Worm (Caenorhabditis elegans) whole organism, L3 larva: ENCODE measurements around the gene ZK632.4.

Experiments
- R02D3.7 ChIP-seq: fragments of 150-350 bp; optimal IDR thresholded peaks from 2 replicates; lab custom pipeline; 2014; ENCODE audit warnings: missing biosample characterization, missing genetic modification characterization
- ZK546.5 ChIP-seq: sonication (generic microtip); optimal IDR thresholded peaks from 2 replicates; lab custom pipeline; 2017; ENCODE audit warnings: missing biosample characterization, missing genetic modification characterization
- aly-2 ChIP-seq: fragments of 150-350 bp; optimal IDR thresholded peaks from 2 replicates; lab custom pipeline; 2014; ENCODE audit warnings: missing biosample characterization, missing genetic modification characterization
- ama-1 ChIP-seq: fragments of 150-350 bp; optimal IDR thresholded peaks from 2 replicates; lab custom pipeline; 2018
- ceh-16 ChIP-seq: sonication (generic microtip); optimal IDR thresholded peaks from 2 replicates; lab custom pipeline; 2017; ENCODE audit warnings: missing biosample characterization, missing genetic modification characterization
- ceh-28 ChIP-seq: fragments of 150-350 bp; optimal IDR thresholded peaks from 2 replicates; lab custom pipeline; 2014; ENCODE audit warnings: missing biosample characterization, missing genetic modification reagents, missing genetic modification characterization
- ceh-9 ChIP-seq: sonication (generic microtip); optimal IDR thresholded peaks from 2 replicates; lab custom pipeline; 2018; ENCODE audit warnings: missing biosample characterization, missing genetic modification characterization
- egl-27 ChIP-seq: sonication (generic microtip); optimal IDR thresholded peaks from 4 replicates; lab custom pipeline; 2017; ENCODE audit warnings: missing biosample characterization, missing genetic modification reagents, missing genetic modification characterization
- egl-5 ChIP-seq: fragments of 150-350 bp; optimal IDR thresholded peaks from 2 replicates; lab custom pipeline; 2017; ENCODE audit warnings: missing biosample characterization, missing genetic modification reagents, missing genetic modification characterization, inconsistent platforms
- elt-1 ChIP-seq: fragments of 150-350 bp; optimal IDR thresholded peaks from 2 replicates; lab custom pipeline; 2014; ENCODE audit warnings: missing biosample characterization, missing genetic modification characterization
- elt-2 ChIP-seq: sonication (generic microtip); optimal IDR thresholded peaks from 2 replicates; lab custom pipeline; 2016; ENCODE audit warnings: missing genetic modification reagents, mild to moderate bottlenecking, missing genetic modification characterization, missing compliant biosample characterization
- elt-3 ChIP-seq, 3 experiments: fragments of 150-350 bp in 1 of 3; sonication (generic microtip) in 2 of 3; optimal IDR thresholded peaks; 2 replicates in 2 of 3; 4 replicates in 1 of 3; lab custom pipeline; 2014 to 2017; ENCODE audit warnings: missing biosample characterization in 3 of 3, missing genetic modification characterization in 3 of 3
- eor-1 ChIP-seq, 2 experiments: fragments of 150-350 bp; optimal IDR thresholded peaks; 2 replicates each; lab custom pipeline; 2014 to 2018; ENCODE audit warnings: missing biosample characterization in 2 of 2, missing genetic modification characterization in 2 of 2
- fkh-2 ChIP-seq: fragments of 150-350 bp; optimal IDR thresholded peaks from 2 replicates; lab custom pipeline; 2014; ENCODE audit warnings: missing biosample characterization, missing genetic modification reagents, missing genetic modification characterization
- fos-1 ChIP-seq: fragments of 150-350 bp; optimal IDR thresholded peaks from 2 replicates; lab custom pipeline; 2014; ENCODE audit warnings: missing biosample characterization, missing genetic modification characterization
- hmg-11 ChIP-seq: sonication (generic microtip); optimal IDR thresholded peaks from 2 replicates; lab custom pipeline; 2016; ENCODE audit warnings: missing genetic modification characterization, missing compliant biosample characterization
- jun-1 ChIP-seq: fragments of 150-350 bp; optimal IDR thresholded peaks from 2 replicates; lab custom pipeline; 2014; ENCODE audit warnings: missing biosample characterization, missing genetic modification reagents, missing genetic modification characterization
- lin-15B ChIP-seq: fragments of 150-350 bp; optimal IDR thresholded peaks from 2 replicates; lab custom pipeline; 2014; ENCODE audit warnings: missing biosample characterization, missing genetic modification characterization
- lin-39 ChIP-seq: fragments of 150-350 bp; optimal IDR thresholded peaks from 2 replicates; lab custom pipeline; 2018; ENCODE audit warnings: missing biosample characterization, missing genetic modification reagents, missing genetic modification characterization
- mdl-1 ChIP-seq: fragments of 150-350 bp; optimal IDR thresholded peaks from 2 replicates; lab custom pipeline; 2014; ENCODE audit warnings: missing biosample characterization, missing genetic modification characterization
- mml-1 ChIP-seq: fragments of 150-350 bp; sonication (generic microtip); optimal IDR thresholded peaks from 3 replicates; lab custom pipeline; 2014; ENCODE audit warnings: missing biosample characterization, missing genetic modification characterization
- nfya-1 ChIP-seq: sonication (generic microtip); optimal IDR thresholded peaks from 2 replicates; lab custom pipeline; 2017; ENCODE audit warnings: missing genetic modification characterization, mild to moderate bottlenecking, missing compliant biosample characterization, antibody characterized with exemption, moderate library complexity; ENCODE audit not compliant: insufficient read depth
- nhr-11 ChIP-seq: fragments of 150-350 bp; optimal IDR thresholded peaks from 2 replicates; lab custom pipeline; 2014; ENCODE audit warnings: missing biosample characterization, missing genetic modification characterization
- nhr-23 ChIP-seq: fragments of 150-350 bp; optimal IDR thresholded peaks from 2 replicates; lab custom pipeline; 2014; ENCODE audit warnings: missing biosample characterization, missing genetic modification reagents, missing genetic modification characterization
- nhr-237 ChIP-seq: fragments of 150-350 bp; optimal IDR thresholded peaks from 2 replicates; lab custom pipeline; 2014; ENCODE audit warnings: missing biosample characterization, missing genetic modification characterization
- nhr-25 ChIP-seq: sonication (generic microtip); optimal IDR thresholded peaks from 2 replicates; lab custom pipeline; 2017; ENCODE audit warnings: missing biosample characterization, missing genetic modification characterization
- nhr-28 ChIP-seq: fragments of 150-350 bp; optimal IDR thresholded peaks from 2 replicates; lab custom pipeline; 2014; ENCODE audit warnings: missing biosample characterization, missing genetic modification characterization
- nhr-43 ChIP-seq: sonication (generic microtip); optimal IDR thresholded peaks from 2 replicates; lab custom pipeline; 2016; ENCODE audit warnings: mild to moderate bottlenecking, missing genetic modification characterization, missing compliant biosample characterization; ENCODE audit not compliant: poor library complexity, severe bottlenecking
- nhr-67 ChIP-seq: fragments of 150-350 bp; optimal IDR thresholded peaks from 2 replicates; lab custom pipeline; 2014; ENCODE audit warnings: missing biosample characterization, missing genetic modification characterization
- nhr-77 ChIP-seq: fragments of 150-350 bp; optimal IDR thresholded peaks from 2 replicates; lab custom pipeline; 2014; ENCODE audit warnings: missing biosample characterization, missing genetic modification characterization
- pqm-1 ChIP-seq: fragments of 150-350 bp; optimal IDR thresholded peaks from 2 replicates; lab custom pipeline; 2017; ENCODE audit warnings: missing biosample characterization, missing genetic modification characterization, inconsistent platforms
- sea-2 ChIP-seq: fragments of 150-350 bp; sonication (generic microtip); optimal IDR thresholded peaks from 4 replicates; lab custom pipeline; 2014; ENCODE audit warnings: missing biosample characterization, missing genetic modification reagents, missing genetic modification characterization
- skn-1 ChIP-seq: fragments of 150-350 bp; optimal IDR thresholded peaks from 2 replicates; lab custom pipeline; 2014; ENCODE audit warnings: missing biosample characterization, missing genetic modification characterization
- snpc-4 ChIP-seq: fragments of 150-350 bp; optimal IDR thresholded peaks from 2 replicates; lab custom pipeline; 2014; ENCODE audit warnings: missing biosample characterization, missing genetic modification characterization
- unc-39 ChIP-seq: sonication (generic microtip); optimal IDR thresholded peaks from 4 replicates; lab custom pipeline; 2017; ENCODE audit warnings: missing biosample characterization, missing genetic modification characterization
- unc-62 ChIP-seq: fragments of 150-350 bp; sonication (generic microtip); optimal IDR thresholded peaks from 4 replicates; lab custom pipeline; 2014; ENCODE audit warnings: missing biosample characterization, missing genetic modification reagents, missing genetic modification characterization
- zag-1 ChIP-seq: fragments of 150-350 bp; optimal IDR thresholded peaks from 2 replicates; lab custom pipeline; 2014; ENCODE audit warnings: missing biosample characterization, missing genetic modification characterization
- ztf-11 ChIP-seq: fragments of 150-350 bp; optimal IDR thresholded peaks from 2 replicates; lab custom pipeline; 2014; ENCODE audit warnings: missing biosample characterization, missing genetic modification characterization
- ztf-4 ChIP-seq: fragments of 150-350 bp; optimal IDR thresholded peaks from 2 replicates; lab custom pipeline; 2014; ENCODE audit warnings: missing biosample characterization, missing genetic modification characterization

Gene ZK632.4

ce11 chrIII:9807560-9808046, 349 bp upstream of the ZK632.4 start:
- TF ChIP-seq nhr-28 (tag; lab: Kevin White, UChicago): no peak
- peak; percentile 32 for TF ChIP-seq mdl-1 (tag; lab: Kevin White, UChicago)
- peak; percentile 67 for TF ChIP-seq nhr-25
- TF ChIP-seq pqm-1: peak; percentile 48
- no peak for TF ChIP-seq nhr-77 (tag; lab: Kevin White, UChicago)
- TF ChIP-seq nhr-67 (tag; lab: Kevin White, UChicago): no peak
- TF ChIP-seq egl-27 (tag; lab: Kevin White, UChicago): no peak
- no peak for TF ChIP-seq ZK546.5 (tag; lab: Kevin White, UChicago)
- no peak for TF ChIP-seq nhr-11 (tag; lab: Kevin White, UChicago)
- TF ChIP-seq elt-2 (tag; lab: Kevin White, UChicago): peak; percentile 65
- TF ChIP-seq jun-1 (tag; lab: Kevin White, UChicago): peak; percentile 55
- TF ChIP-seq nhr-237: no peak
- TF ChIP-seq R02D3.7: no peak
- TF ChIP-seq snpc-4: no peak
- TF ChIP-seq nfya-1 (tag; lab: Kevin White, UChicago): peak; percentile 10
- TF ChIP-seq aly-2 (tag; lab: Kevin White, UChicago): no peak
- no peak for TF ChIP-seq ztf-11 (tag; lab: Kevin White, UChicago)
- TF ChIP-seq ama-1: peak; percentile 82
- peak; percentile 80 for TF ChIP-seq nhr-43 (tag; lab: Kevin White, UChicago)
- TF ChIP-seq unc-39 (tag; lab: Kevin White, UChicago): no peak
- no peak for TF ChIP-seq skn-1 (tag; lab: Kevin White, UChicago)
- TF ChIP-seq ceh-16: no peak
- no peak for TF ChIP-seq sea-2 (GFP tag; lab: Kevin White, UChicago)
- TF ChIP-seq nhr-23 (tag; lab: Kevin White, UChicago): peak; percentile 49
- TF ChIP-seq egl-5: no peak
- TF ChIP-seq mml-1 (tag; lab: Kevin White, UChicago): no peak

ce11 chrIII:9804997-9805610, 2.1 kb downstream of the ZK632.4 start, which contains the start of gene riok-3:
Gene riok-3 (minus strand): TSS chrIII:9805011.
- TF ChIP-seq ceh-9 (tag; lab: Kevin White, UChicago) (no peak), nfya-1 (tag; lab: Kevin White, UChicago) (peak; percentile 12), elt-2 (tag; lab: Kevin White, UChicago) (peak; percentile 20), ama-1 (peak; percentile 62), nhr-23 (tag; lab: Kevin White, UChicago) (peak; percentile 36), nhr-25 (peak; percentile 33)

- TF ChIP-seq jun-1 (tag; lab: Kevin White, UChicago) (no peak), ama-1 (peak; percentile 50)
Observed at ce11 chrIII:9802045-9802444, 5.2 kb downstream of the ZK632.4 start.

ce11 chrIII:9798478-9799157, 8.6 kb downstream of the ZK632.4 start, which contains the start of gene ZK632.2:
Gene ZK632.2 (plus strand): TSS chrIII:9799107.
- TF ChIP-seq lin-15B (tag; lab: Kevin White, UChicago) (peak; percentile 10), nfya-1 (tag; lab: Kevin White, UChicago) (peak; percentile 1), mml-1 (tag; lab: Kevin White, UChicago) (no peak)

ce11 chrIII:9796448-9796847, 10.8 kb downstream of the ZK632.4 start, which contains the start of gene srxa-10:
Gene srxa-10 (minus strand): TSS chrIII:9796548.
- TF ChIP-seq nhr-77 (tag; lab: Kevin White, UChicago): no peak
- no peak for TF ChIP-seq ceh-28 (tag; lab: Kevin White, UChicago)
- no peak for TF ChIP-seq mdl-1 (tag; lab: Kevin White, UChicago)
- TF ChIP-seq elt-2 (tag; lab: Kevin White, UChicago): no peak
- TF ChIP-seq fkh-2: no peak
- TF ChIP-seq ztf-4 (tag; lab: Kevin White, UChicago): no peak
- no peak for TF ChIP-seq nhr-67 (tag; lab: Kevin White, UChicago)
- TF ChIP-seq lin-39 (tag; lab: Kevin White, UChicago): no peak
- TF ChIP-seq hmg-11 (tag; lab: Kevin White, UChicago): no peak
- TF ChIP-seq fos-1 (tag; lab: Kevin White, UChicago): no peak
- TF ChIP-seq snpc-4: no peak
- no peak for TF ChIP-seq elt-3 (tag; optimal IDR thresholded peaks at IDR 0.05; lab: Kevin White, UChicago)
- no peak for TF ChIP-seq unc-62
- no peak for TF ChIP-seq zag-1
- no peak for TF ChIP-seq eor-1 (tag; optimal IDR thresholded peaks at IDR 0.05; lab: Kevin White, UChicago)
- TF ChIP-seq elt-1: no peak
- no peak for TF ChIP-seq nhr-25
- no peak for TF ChIP-seq ZK546.5 (tag; lab: Kevin White, UChicago)
- no peak for TF ChIP-seq ceh-9 (tag; lab: Kevin White, UChicago)
- TF ChIP-seq, all 47 proteins: peak for 0
